Fruit fly (Drosophila melanogaster) whole organism, pupa: ENCODE data around the gene CG34293.

ENCODE experiments used
- CG10348 ChIP-seq: fragments of 200-800 bp; sonication (Bioruptor generic); IDR thresholded peaks from 2 replicates; pipeline ENCODE4 v1.3.6; 2022; ENCODE audit warnings: missing biosample characterization, missing genetic modification characterization
- CG14655 ChIP-seq: fragments of 200-800 bp; sonication (Bioruptor generic); optimal IDR thresholded peaks from 3 replicates; lab custom pipeline; 2017; ENCODE audit warnings: mild to moderate bottlenecking, missing biosample characterization, missing genetic modification reagents, missing genetic modification characterization
- CG15710 ChIP-seq: fragments of 200-800 bp; sonication (Bioruptor generic); optimal IDR thresholded peaks from 2 replicates; lab custom pipeline; 2018; ENCODE audit warnings: missing biosample characterization, mild to moderate bottlenecking, missing genetic modification characterization, moderate library complexity
- CG17806 ChIP-seq: fragments of 200-800 bp; sonication (Bioruptor generic); optimal IDR thresholded peaks from 2 replicates; lab custom pipeline; 2018; ENCODE audit warnings: missing biosample characterization, mild to moderate bottlenecking, missing genetic modification characterization, moderate library complexity
- CG8159 ChIP-seq: fragments of 200-800 bp; sonication (Bioruptor generic); optimal IDR thresholded peaks from 3 replicates; lab custom pipeline; 2018; ENCODE audit warnings: missing biosample characterization, mild to moderate bottlenecking, missing genetic modification characterization, moderate library complexity
- Pif1A ChIP-seq: fragments of 200-800 bp; sonication (Bioruptor generic); optimal IDR thresholded peaks from 3 replicates; lab custom pipeline; 2016; ENCODE audit warnings: missing biosample characterization, missing genetic modification characterization
- Pif1B ChIP-seq: fragments of 200-800 bp; sonication (Bioruptor generic); optimal IDR thresholded peaks from 3 replicates; lab custom pipeline; 2016; ENCODE audit warnings: missing biosample characterization, missing genetic modification characterization
- rn ChIP-seq: fragments of 200-800 bp; sonication (Bioruptor generic); IDR thresholded peaks from 2 replicates; pipeline ENCODE4 v1.3.6; 2022; ENCODE audit warnings: missing biosample characterization, missing genetic modification characterization

dm6 chr3R:27157814-27158213, 7.6 kb downstream of the CG34293 start, which contains the start of gene grass:
- TF ChIP-seq rn (GFP tag; lab: Robert Waterston, UW) (no peak), CG14655 (no peak), CG8159 (tag; lab: Kevin White, UChicago) (no peak), CG15710 (tag; lab: Kevin White, UChicago) (no peak), CG17806 (tag; lab: Kevin White, UChicago) (no peak), Pif1A (GFP tag; lab: Kevin White, UChicago) (no peak), CG10348 (no peak), Pif1B (GFP tag; lab: Kevin White, UChicago) (no peak)
